Fruit fly (Drosophila melanogaster): ENCODE data around the gene CG5167.

The CG5167 gene

DNA sequence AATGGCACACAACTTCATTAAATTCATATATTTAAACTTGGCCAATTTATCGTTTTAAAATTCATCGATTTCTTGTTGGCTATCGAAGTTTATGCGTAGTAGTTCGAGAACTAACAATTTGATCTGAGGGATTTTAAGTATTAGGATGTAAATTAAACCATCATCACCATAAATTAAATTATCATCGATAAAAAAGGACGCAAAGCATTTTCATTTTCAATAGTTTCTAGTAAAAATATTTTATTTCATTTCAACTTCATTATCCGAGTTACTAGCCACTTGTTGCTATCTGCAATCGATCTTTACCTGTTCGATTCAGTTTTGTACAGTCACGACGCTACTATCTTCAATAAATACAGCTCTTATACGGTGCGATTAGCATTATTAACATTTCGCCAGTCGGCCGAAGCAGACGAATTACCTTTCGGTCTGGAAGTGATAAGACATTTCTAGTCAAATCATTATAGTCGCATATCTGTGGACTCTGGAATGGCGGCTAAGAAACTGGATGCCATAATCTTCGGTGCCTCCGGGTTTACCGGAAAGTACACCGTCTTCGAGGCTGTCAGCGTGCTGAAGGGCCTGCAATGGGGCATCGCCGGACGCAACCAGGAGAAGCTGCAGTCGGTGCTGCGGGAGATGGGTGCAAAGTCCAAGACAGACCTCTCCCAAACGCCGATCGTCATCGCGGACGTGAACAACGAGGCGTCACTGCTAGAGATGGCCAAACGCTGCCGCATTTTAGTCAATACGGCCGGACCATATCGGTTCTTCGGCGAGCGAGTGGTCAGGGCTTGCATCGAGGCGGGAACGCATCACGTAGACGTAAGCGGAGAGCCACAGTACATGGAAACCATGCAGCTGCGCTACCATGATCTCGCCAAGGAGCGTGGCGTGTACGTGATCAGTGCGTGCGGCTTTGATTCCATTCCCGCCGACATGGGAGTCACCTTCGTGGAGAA is at the start of gene CG5167 (continued):
- TF ChIP-seq Nf-YB (GFP tag; optimal IDR thresholded peaks at IDR 0.05) (no peak), H2.0 (GFP tag; IDR thresholded peaks at IDR 0.05) (no peak), ci (GFP tag; IDR thresholded peaks at IDR 0.05) (peak; percentile 43; the same call in 1 of the 3 replicates), Trl (optimal IDR thresholded peaks at IDR 0.05) (no peak), Trl (GFP tag; optimal IDR thresholded peaks at IDR 0.05) (no peak), Atf3 (GFP tag; optimal IDR thresholded peaks at IDR 0.05) (no peak), CG12942 (GFP tag; optimal IDR thresholded peaks at IDR 0.05) (peak; percentile 18), Hey (tag; optimal IDR thresholded peaks at IDR 0.05) (no peak), CG10431 (GFP tag; optimal IDR thresholded peaks at IDR 0.05) (no peak), Gug (GFP tag; IDR thresholded peaks at IDR 0.05) (no peak; the same call in 3 of the 4 replicates), CG12659 (GFP tag; optimal IDR thresholded peaks at IDR 0.05) (peak; percentile 20), CG8765 (GFP tag; IDR thresholded peaks at IDR 0.05) (0 out of 2 replicates have a peak, but pooled peaks have one; percentile 5), CG42726 (GFP tag; IDR thresholded peaks at IDR 0.05; ENCODE audit: partially characterized antibody) (no peak), CG17361 (GFP tag; IDR thresholded peaks at IDR 0.05) (peak; percentile 38; the same call in 1 of the 3 replicates), hkb (optimal IDR thresholded peaks at IDR 0.05) (no peak), hkb (GFP tag; IDR thresholded peaks at IDR 0.05) (peak; percentile 59), CG17802 (tag; optimal IDR thresholded peaks at IDR 0.05) (no peak), CG2120 (GFP tag; optimal IDR thresholded peaks at IDR 0.05) (peak; percentile 44), ranshi (GFP tag; IDR thresholded peaks at IDR 0.05) (no peak), Dref (GFP tag; IDR thresholded peaks at IDR 0.05) (peak; percentile 49), CG14441 (GFP tag; IDR thresholded peaks at IDR 0.05) (no peak), Ssrp (tag; optimal IDR thresholded peaks at IDR 0.05) (peak; percentile 14), gt (GFP tag; IDR thresholded peaks at IDR 0.05) (no peak), CG4404 (GFP tag; IDR thresholded peaks at IDR 0.05) (no peak), CG3407 (GFP tag; optimal IDR thresholded peaks at IDR 0.05) (no peak), nerfin-2 (GFP tag; IDR thresholded peaks at IDR 0.05; ENCODE audit: partially characterized antibody) (peak; percentile 23; the same call in 1 of the 2 replicates), CG11560 (tag; IDR thresholded peaks at IDR 0.05) (no peak), insv (GFP tag; optimal IDR thresholded peaks at IDR 0.05) (peak in 1 of 2 experiments; percentile 4), tgo (GFP tag; IDR thresholded peaks at IDR 0.05) (no peak), Dad (GFP tag; optimal IDR thresholded peaks at IDR 0.05) (no peak), pan (optimal IDR thresholded peaks at IDR 0.05) (no peak), pan (GFP tag; optimal IDR thresholded peaks at IDR 0.05 in 1 of 2, IDR thresholded peaks at IDR 0.05 in 1 of 2) (no peak), Dip2 (GFP tag; IDR thresholded peaks at IDR 0.05) (no peak), wdn (GFP tag; IDR thresholded peaks at IDR 0.05) (no peak), CG34376 (GFP tag; optimal IDR thresholded peaks at IDR 0.05) (peak; percentile 76), ham (GFP tag; IDR thresholded peaks at IDR 0.05) (no peak), Max (GFP tag; optimal IDR thresholded peaks at IDR 0.05) (peak; percentile 43), CG9609 (GFP tag; optimal IDR thresholded peaks at IDR 0.05) (no peak), dati (GFP tag; IDR thresholded peaks at IDR 0.05) (no peak), Dll (GFP tag; IDR thresholded peaks at IDR 0.05; ENCODE audit: partially characterized antibody) (peak; percentile 25; the same call in 1 of the 4 replicates), nmo (GFP tag; optimal IDR thresholded peaks at IDR 0.05) (peak; percentile 22), CG6854 (GFP tag; optimal IDR thresholded peaks at IDR 0.05) (no peak), CG13424 (tag; optimal IDR thresholded peaks at IDR 0.05) (peak; percentile 63), CG18619 (GFP tag; optimal IDR thresholded peaks at IDR 0.05) (no peak), Fer1 (GFP tag; optimal IDR thresholded peaks at IDR 0.05) (peak; percentile 58), sima (GFP tag; optimal IDR thresholded peaks at IDR 0.05) (no peak), D19B (GFP tag; optimal IDR thresholded peaks at IDR 0.05) (peak; percentile 21), CG11695 (GFP tag; IDR thresholded peaks at IDR 0.05) (peak; percentile 27; the same call in 1 of the 3 replicates), Hsf (GFP tag; optimal IDR thresholded peaks at IDR 0.05) (no peak), pb (GFP tag; optimal IDR thresholded peaks at IDR 0.05) (no peak)

Data from whole organism, embryonic.